Worm (Caenorhabditis elegans): ENCODE results near the gene ZK1307.3.
A peak's percentile ranks its signal among the peaks of the same experiment; 100 is the strongest.

ZK1307.3 gene

ce11 chrII:9603419-9603818 lies 49.4 kb downstream of the ZK1307.3 start (continued):
- TF ChIP-seq zfp-3 (GFP tag; conservative IDR thresholded peaks at IDR 0.05): 0 out of 2 replicates have a peak, but pooled peaks have one; percentile 50
- TF ChIP-seq T20F7.1 (GFP tag; optimal IDR thresholded peaks at IDR 0.05): peak; percentile 85
- TF ChIP-seq snpc-4 (tag; optimal IDR thresholded peaks at IDR 0.05): no peak
- peak; percentile 99 for TF ChIP-seq mxl-3 (GFP tag; optimal IDR thresholded peaks at IDR 0.05)
- TF ChIP-seq dmd-6 (GFP tag; IDR thresholded peaks at IDR 0.05): peak; percentile 100
- TF ChIP-seq F10B5.3 (tag; optimal IDR thresholded peaks at IDR 0.05): no peak
- TF ChIP-seq lin-15B (tag; optimal IDR thresholded peaks at IDR 0.05): no peak
- TF ChIP-seq ZK337.2 (GFP tag; IDR thresholded peaks at IDR 0.05): no peak
- peak; percentile 38 for TF ChIP-seq zfp-2 (tag; optimal IDR thresholded peaks at IDR 0.05)
- TF ChIP-seq tag-97 (GFP tag; IDR thresholded peaks at IDR 0.05): no peak
- TF ChIP-seq nhr-42 (GFP tag; IDR thresholded peaks at IDR 0.05): peak; percentile 76; the same call in 1 of the 2 replicates
- peak; percentile 98 for TF ChIP-seq nhr-6 (tag; optimal IDR thresholded peaks at IDR 0.05)
- peak; percentile 94 for TF ChIP-seq nhr-10 (tag; optimal IDR thresholded peaks at IDR 0.05)
- peak; percentile 99 for TF ChIP-seq nhr-28 (tag; optimal IDR thresholded peaks at IDR 0.05)
- TF ChIP-seq lin-1 (GFP tag; IDR thresholded peaks at IDR 0.05): peak; percentile 53; the same call in 1 of the 2 replicates
- TF ChIP-seq saeg-2 (GFP tag; IDR thresholded peaks at IDR 0.05): peak; percentile 74; the same call in 1 of the 2 replicates
- TF ChIP-seq mep-1 (tag; optimal IDR thresholded peaks at IDR 0.05): peak; percentile 96
- TF ChIP-seq dmd-9 (GFP tag; IDR thresholded peaks at IDR 0.05): no peak
- peak; percentile 37 for TF ChIP-seq zip-2 (tag; optimal IDR thresholded peaks at IDR 0.05)
- TF ChIP-seq fos-1 (tag; optimal IDR thresholded peaks at IDR 0.05): peak; percentile 75
- peak; percentile 61; the same call in 1 of the 2 replicates for TF ChIP-seq mdt-29 (GFP tag; IDR thresholded peaks at IDR 0.05)
- peak; percentile 43 for TF ChIP-seq ztf-7 (tag; optimal IDR thresholded peaks at IDR 0.05)
- TF ChIP-seq Y75B8A.6 (GFP tag; IDR thresholded peaks at IDR 0.05): 0 out of 2 replicates have a peak, but pooled peaks have one; percentile 16
- peak; percentile 99 for TF ChIP-seq dve-1 (tag; optimal IDR thresholded peaks at IDR 0.05; ENCODE audit: insufficient read depth)
- peak; percentile 69; the same call in 1 of the 2 replicates for TF ChIP-seq arid-1 (GFP tag; conservative IDR thresholded peaks at IDR 0.05)
- TF ChIP-seq ctbp-1 (GFP tag; IDR thresholded peaks at IDR 0.05): peak; percentile 61; the same call in 1 of the 2 replicates
- peak; percentile 64 for TF ChIP-seq nhr-76 (tag; optimal IDR thresholded peaks at IDR 0.05)
- peak; percentile 30 for TF ChIP-seq fkh-10 (GFP tag; optimal IDR thresholded peaks at IDR 0.05)
- peak; percentile 97 for TF ChIP-seq nhr-48 (tag; optimal IDR thresholded peaks at IDR 0.05)
- peak; percentile 100 for TF ChIP-seq nhr-11 (tag; optimal IDR thresholded peaks at IDR 0.05)
- peak; percentile 82 for TF ChIP-seq pha-4 (GFP tag; IDR thresholded peaks at IDR 0.05)
- peak; percentile 87 for TF ChIP-seq pha-4 (tag; optimal IDR thresholded peaks at IDR 0.05)
- TF ChIP-seq egl-43 (GFP tag; IDR thresholded peaks at IDR 0.05): no peak
- peak; percentile 68 for TF ChIP-seq mxl-2 (GFP tag; conservative IDR thresholded peaks at IDR 0.05)
- peak; percentile 99 to 100 for TF ChIP-seq mdl-1 (tag; optimal IDR thresholded peaks at IDR 0.05)
- TF ChIP-seq rbr-2 (tag; optimal IDR thresholded peaks at IDR 0.05): peak; percentile 79
- peak; percentile 70 for TF ChIP-seq dpl-1 (GFP tag; optimal IDR thresholded peaks at IDR 0.05)
- no peak for TF ChIP-seq ZK546.5 (tag; optimal IDR thresholded peaks at IDR 0.05)
- no peak for TF ChIP-seq daf-8 (GFP tag; IDR thresholded peaks at IDR 0.05)
- TF ChIP-seq php-3 (GFP tag; IDR thresholded peaks at IDR 0.05): peak; percentile 84
- TF ChIP-seq jun-1 (tag; optimal IDR thresholded peaks at IDR 0.05): peak; percentile 78
- TF ChIP-seq T26A8.4 (GFP tag; IDR thresholded peaks at IDR 0.05): peak; percentile 76
- peak; percentile 94 for TF ChIP-seq nhr-77 (tag; optimal IDR thresholded peaks at IDR 0.05)
- TF ChIP-seq spr-1 (tag; optimal IDR thresholded peaks at IDR 0.05): peak; percentile 60
- TF ChIP-seq gei-8 (GFP tag; optimal IDR thresholded peaks at IDR 0.05): peak; percentile 91
- peak; percentile 99 for TF ChIP-seq hlh-30 (tag; optimal IDR thresholded peaks at IDR 0.05; ENCODE audit: insufficient read depth)

All from whole organism, L4 larva.